Worm (Caenorhabditis elegans) whole organism, young adult: ENCODE data around the gene C05D9.9.

Experiments
- F57A8.1 ChIP-seq: fragments of 200-800 bp; sonication (Bioruptor generic); optimal IDR thresholded peaks from 2 replicates; lab custom pipeline; 2018; ENCODE audit warnings: mild to moderate bottlenecking, missing genetic modification characterization, moderate library complexity, missing compliant biosample characterization
- F57C9.4 ChIP-seq: sonication (generic microtip); optimal IDR thresholded peaks from 2 replicates; lab custom pipeline; 2017; ENCODE audit warnings: mild to moderate bottlenecking, missing genetic modification characterization, missing compliant biosample characterization
- ama-1 ChIP-seq, 3 experiments: fragments of 150-350 bp in 1 of 3; sonication (generic microtip) in 2 of 3; optimal IDR thresholded peaks; 2 replicates each; lab custom pipeline; 2014 to 2018; ENCODE audit warnings: missing biosample characterization in 2 of 3, missing genetic modification characterization in 2 of 3, missing genetic modification reagents in 2 of 3
- attf-6 ChIP-seq: fragments of 200-800 bp; sonication (Bioruptor generic); IDR thresholded peaks from 2 replicates; pipeline ENCODE4 v1.3.6; 2022; ENCODE audit warnings: missing genetic modification reagents, missing genetic modification characterization, missing compliant biosample characterization
- chd-7 ChIP-seq: sonication (generic microtip); optimal IDR thresholded peaks from 2 replicates; lab custom pipeline; 2016; ENCODE audit warnings: mild to moderate bottlenecking, missing genetic modification characterization, moderate library complexity, missing compliant biosample characterization
- dpff-1 ChIP-seq: sonication (generic microtip); optimal IDR thresholded peaks from 2 replicates; lab custom pipeline; 2017; ENCODE audit warnings: mild to moderate bottlenecking, missing genetic modification characterization, missing compliant biosample characterization
- ets-4 ChIP-seq: fragments of 200-800 bp; sonication (Bioruptor generic); optimal IDR thresholded peaks from 2 replicates; lab custom pipeline; 2018; ENCODE audit warnings: mild to moderate bottlenecking, missing genetic modification characterization, missing compliant biosample characterization
- hlh-26 ChIP-seq: fragments of 200-800 bp; sonication (Bioruptor generic); conservative IDR thresholded peaks from 2 replicates; pipeline ENCODE4 v1.3.6; 2022; ENCODE audit warnings: missing genetic modification reagents, missing genetic modification characterization, missing compliant biosample characterization
- hmg-1.2 ChIP-seq: fragments of 200-800 bp; sonication (Bioruptor generic); IDR thresholded peaks from 2 replicates; pipeline ENCODE4 v1.3.6; 2022; ENCODE audit warnings: missing genetic modification reagents, missing genetic modification characterization, missing compliant biosample characterization
- madf-10 ChIP-seq: sonication (generic microtip); optimal IDR thresholded peaks from 2 replicates; lab custom pipeline; 2016; ENCODE audit warnings: mild to moderate bottlenecking, missing genetic modification characterization, missing compliant biosample characterization
- nhr-27 ChIP-seq: fragments of 200-800 bp; sonication (Bioruptor generic); optimal IDR thresholded peaks from 2 replicates; lab custom pipeline; 2018; ENCODE audit warnings: mild to moderate bottlenecking, missing genetic modification characterization, moderate library complexity, missing compliant biosample characterization
- snpc-3.4 ChIP-seq: sonication (generic microtip); optimal IDR thresholded peaks from 2 replicates; lab custom pipeline; 2017; ENCODE audit warnings: missing genetic modification characterization, mild to moderate bottlenecking, missing compliant biosample characterization, antibody characterized with exemption, moderate library complexity, missing genotype, missing genetic modification reagents
- snpc-4 ChIP-seq, 5 experiments: fragments of 150-350 bp in 1 of 5; sonication (generic microtip) in 4 of 5; optimal IDR thresholded peaks; 2 replicates each; lab custom pipeline; 2014 to 2018; ENCODE audit warnings: missing genetic modification characterization in 5 of 5, missing biosample characterization in 3 of 5, antibody characterized with exemption in 2 of 5, mild to moderate bottlenecking in 2 of 5, missing compliant biosample characterization in 2 of 5, missing genotype in 2 of 5, moderate library complexity in 2 of 5, missing genetic modification reagents in 1 of 5

DNA sequence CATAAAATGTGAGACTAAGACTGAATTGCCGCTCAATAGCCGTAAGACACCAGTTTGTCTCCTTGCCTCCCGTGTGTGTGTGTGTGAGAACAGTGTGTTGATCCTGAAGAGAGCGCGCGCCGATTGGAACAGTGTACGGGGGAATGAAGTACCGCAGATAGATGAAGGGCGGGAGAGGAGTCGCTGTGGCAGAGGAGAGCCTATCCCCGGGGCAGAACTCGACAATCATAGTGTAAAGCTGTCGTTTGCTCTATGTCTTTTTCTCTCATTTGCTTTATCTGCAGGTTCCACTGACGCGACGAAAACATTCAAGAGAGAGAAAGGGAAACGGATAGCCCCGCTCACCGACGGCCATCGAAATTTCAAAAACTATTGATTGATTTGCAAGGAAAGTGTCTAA, 42.1 kb downstream of the C05D9.9 start:
- no peak for TF ChIP-seq attf-6 (GFP tag; lab: Robert Waterston, UW)
- TF ChIP-seq snpc-3.4 (tag; lab: Kevin White, UChicago): no peak
- no peak for TF ChIP-seq hmg-1.2 (GFP tag; lab: Robert Waterston, UW)
- no peak for TF ChIP-seq madf-10 (tag; lab: Kevin White, UChicago)
- no peak for TF ChIP-seq dpff-1 (tag; lab: Kevin White, UChicago)
- no peak for TF ChIP-seq hlh-26 (GFP tag; lab: Robert Waterston, UW)
- TF ChIP-seq F57C9.4: no peak
- TF ChIP-seq snpc-4 (GFP tag; optimal IDR thresholded peaks at IDR 0.05; lab: Kevin White, UChicago): no peak
- no peak for TF ChIP-seq snpc-4 (tag; optimal IDR thresholded peaks at IDR 0.05; lab: Kevin White, UChicago)
- TF ChIP-seq nhr-27: no peak
- TF ChIP-seq ama-1 (optimal IDR thresholded peaks at IDR 0.05; lab: Kevin White, UChicago): no peak
- TF ChIP-seq ama-1 (GFP tag; optimal IDR thresholded peaks at IDR 0.05; lab: Kevin White, UChicago): no peak
- TF ChIP-seq F57A8.1 (GFP tag; lab: Kevin White, UChicago): no peak
- TF ChIP-seq ets-4 (GFP tag; lab: Kevin White, UChicago): no peak
- no peak for TF ChIP-seq chd-7
